Fruit fly (Drosophila melanogaster): ENCODE measurements around the gene SH3PX1.

Gene SH3PX1

dm6 chr3L:9677260-9677659, 36.4 kb downstream of the SH3PX1 start:
- TF ChIP-seq CTCF (optimal IDR thresholded peaks at IDR 0.05), result no peak
- TF ChIP-seq CG8478 (optimal IDR thresholded peaks at IDR 0.05), result no peak

DNA sequence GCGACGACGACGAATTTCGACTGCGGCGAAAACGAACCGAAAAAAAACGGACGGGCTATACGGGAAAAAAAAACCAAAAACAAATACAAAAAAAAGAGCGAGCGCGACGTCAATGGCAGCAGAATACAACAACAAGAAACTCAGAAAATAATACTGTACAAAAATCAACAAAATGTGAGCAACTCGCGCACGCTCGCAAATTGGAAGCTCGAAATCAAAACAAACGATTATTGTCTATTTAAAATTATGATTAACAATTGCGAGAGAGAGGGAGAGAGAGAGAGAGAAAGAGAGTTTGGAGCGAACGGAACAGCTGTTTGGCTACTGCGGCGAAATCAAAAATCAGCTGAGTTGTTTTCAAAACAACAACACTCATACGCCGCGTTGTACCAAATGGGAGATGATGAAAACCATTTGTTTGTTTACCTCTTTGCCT, 38.1 kb downstream of the SH3PX1 start:
- TF ChIP-seq CTCF (optimal IDR thresholded peaks at IDR 0.05), result no peak

DNA sequence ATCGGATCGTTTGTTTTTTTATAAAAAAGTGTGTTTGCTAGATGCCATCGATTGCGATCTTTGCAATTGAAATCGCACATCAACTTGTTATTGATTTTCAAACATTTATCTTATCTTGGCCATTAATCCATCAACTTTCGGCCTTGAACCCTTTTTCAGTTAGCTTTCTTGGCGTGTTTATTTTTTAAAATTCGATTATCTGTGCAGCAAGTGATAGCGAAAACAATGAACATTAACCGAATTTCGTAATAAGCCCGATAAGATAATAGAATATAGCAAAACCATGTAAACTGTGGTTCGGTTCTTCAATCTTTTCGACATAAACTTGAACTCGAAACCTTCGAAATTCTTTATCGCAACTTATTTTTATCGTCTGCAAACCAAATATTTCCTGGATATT, 39.3 kb downstream of the SH3PX1 start:
- no peak for TF ChIP-seq CTCF (optimal IDR thresholded peaks at IDR 0.05)

- TF ChIP-seq CG8478 (optimal IDR thresholded peaks at IDR 0.05), result no peak
- no peak for TF ChIP-seq CTCF (optimal IDR thresholded peaks at IDR 0.05)
Observed at dm6 chr3L:9671372-9671771, 42.3 kb downstream of the SH3PX1 start.

Data from S2 (cell line).